Fruit fly (Drosophila melanogaster): ENCODE results near the gene LanA.
A peak's percentile ranks its signal among the peaks of the same experiment; 100 is the strongest.

The LanA gene

DNA sequence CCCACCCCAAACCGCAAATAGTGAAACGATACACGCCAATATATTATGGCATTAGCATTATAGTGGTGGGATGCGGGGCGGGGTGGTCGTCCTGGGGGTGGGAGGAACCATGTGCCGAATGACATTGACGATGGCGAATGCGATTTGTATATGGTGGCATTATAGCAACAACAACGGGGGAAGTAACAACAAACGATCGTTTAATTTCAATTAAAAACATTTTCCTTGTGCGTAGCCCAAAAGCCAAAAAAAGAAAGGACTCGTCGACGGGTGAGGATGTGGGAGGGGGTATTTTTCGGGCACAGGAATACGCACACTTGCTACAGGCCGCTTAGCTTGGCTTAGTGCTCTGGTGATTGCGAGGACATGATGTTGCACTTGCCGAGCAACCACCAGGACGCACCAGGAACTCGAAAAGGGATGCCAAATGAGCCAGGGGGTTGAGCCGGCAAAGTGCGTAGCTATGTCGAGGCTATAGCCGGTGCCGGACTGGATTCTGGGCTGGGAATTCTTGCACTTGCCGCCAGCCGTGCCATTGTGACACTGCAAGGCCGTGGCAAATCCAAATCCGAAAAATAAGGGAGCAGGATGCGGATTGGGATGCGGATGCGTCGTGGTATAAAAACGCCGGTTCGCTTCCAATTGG, 55.2 kb downstream of the LanA start, which contains the start of gene Prdm13 (continued):
- TF ChIP-seq CG30020 (tag; optimal IDR thresholded peaks at IDR 0.05) (no peak), nerfin-2 (GFP tag; IDR thresholded peaks at IDR 0.05; ENCODE audit: partially characterized antibody) (peak; percentile 21; the same call in 1 of the 2 replicates), Rx (GFP tag; IDR thresholded peaks at IDR 0.05) (no peak), Gug (GFP tag; IDR thresholded peaks at IDR 0.05) (no peak), CG1529 (GFP tag; optimal IDR thresholded peaks at IDR 0.05) (no peak), CG17829 (tag; optimal IDR thresholded peaks at IDR 0.05) (no peak), CG9437 (GFP tag; optimal IDR thresholded peaks at IDR 0.05) (no peak), Chrac-16 (GFP tag; optimal IDR thresholded peaks at IDR 0.05) (no peak), CG32772 (GFP tag; IDR thresholded peaks at IDR 0.05) (no peak), Dbx (GFP tag; IDR thresholded peaks at IDR 0.05) (no peak), CG12391 (tag; optimal IDR thresholded peaks at IDR 0.05) (no peak), CG13123 (GFP tag; optimal IDR thresholded peaks at IDR 0.05) (no peak), dan (GFP tag; IDR thresholded peaks at IDR 0.05) (no peak), CG18476 (GFP tag; optimal IDR thresholded peaks at IDR 0.05) (no peak), croc (GFP tag; conservative IDR thresholded peaks at IDR 0.05) (no peak), jumu (GFP tag; optimal IDR thresholded peaks at IDR 0.05) (no peak), seq (GFP tag; IDR thresholded peaks at IDR 0.05) (no peak), pzg (GFP tag; optimal IDR thresholded peaks at IDR 0.05) (no peak), CG16813 (GFP tag; IDR thresholded peaks at IDR 0.05; ENCODE audit: partially characterized antibody) (no peak), crc (GFP tag; optimal IDR thresholded peaks at IDR 0.05) (no peak)

DNA sequence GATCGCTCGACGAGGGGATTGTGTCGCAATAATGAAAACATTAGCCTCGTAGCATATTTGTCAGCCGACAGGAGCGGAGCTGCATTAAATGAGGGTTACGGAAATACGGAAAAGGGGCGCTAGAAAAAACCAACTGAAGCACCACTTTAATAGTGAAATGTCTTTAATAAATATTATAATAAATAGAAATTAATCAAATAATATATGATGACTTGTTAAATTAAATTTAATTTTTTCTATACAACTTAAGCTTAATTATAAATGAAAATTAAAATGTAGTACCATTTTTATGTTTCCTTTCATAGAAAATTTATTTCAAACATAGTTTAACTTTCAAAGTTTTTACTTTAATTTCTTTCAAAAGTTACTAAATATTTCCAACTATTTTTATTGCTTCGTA, 55.8 kb downstream of the LanA start:
- TF ChIP-seq H15 (GFP tag; IDR thresholded peaks at IDR 0.05) (no peak), her (GFP tag; optimal IDR thresholded peaks at IDR 0.05) (no peak), pan (optimal IDR thresholded peaks at IDR 0.05) (no peak), pan (GFP tag; optimal IDR thresholded peaks at IDR 0.05 in 1 of 2, IDR thresholded peaks at IDR 0.05 in 1 of 2) (no peak), prd (optimal IDR thresholded peaks at IDR 0.05) (no peak), prd (GFP tag; IDR thresholded peaks at IDR 0.05) (0 out of 3 replicates have a peak, but pooled peaks have one; percentile 11), CG18262 (tag; optimal IDR thresholded peaks at IDR 0.05) (peak; percentile 69), nmo (GFP tag; optimal IDR thresholded peaks at IDR 0.05) (peak; percentile 46), Blimp-1 (GFP tag; optimal IDR thresholded peaks at IDR 0.05) (no peak), Mrtf (GFP tag; IDR thresholded peaks at IDR 0.05) (0 out of 3 replicates have a peak, but pooled peaks have one; percentile 36), maf-S (GFP tag; optimal IDR thresholded peaks at IDR 0.05) (no peak), CG9876 (GFP tag; optimal IDR thresholded peaks at IDR 0.05) (no peak), lola (GFP tag; optimal IDR thresholded peaks at IDR 0.05) (peak in 1 of 3 experiments; percentile 71), Ssrp (tag; optimal IDR thresholded peaks at IDR 0.05) (peak; percentile 34), gsb-n (tag; optimal IDR thresholded peaks at IDR 0.05) (peak; percentile 58), al (GFP tag; IDR thresholded peaks at IDR 0.05) (no peak), Doc2 (GFP tag; IDR thresholded peaks at IDR 0.05) (no peak), CG12391 (tag; optimal IDR thresholded peaks at IDR 0.05) (peak; percentile 28), CG18599 (GFP tag; optimal IDR thresholded peaks at IDR 0.05) (no peak), CG15073 (GFP tag; optimal IDR thresholded peaks at IDR 0.05) (no peak), Trl (optimal IDR thresholded peaks at IDR 0.05) (no peak), Trl (GFP tag; optimal IDR thresholded peaks at IDR 0.05) (no peak), row (GFP tag; IDR thresholded peaks at IDR 0.05) (peak; percentile 39; the same call in 2 of the 3 replicates), Ets65A (GFP tag) (peak; percentile 65), ken (GFP tag; IDR thresholded peaks at IDR 0.05) (no peak), CG13424 (tag; optimal IDR thresholded peaks at IDR 0.05) (peak; percentile 20), dmrt11E (tag; optimal IDR thresholded peaks at IDR 0.05) (peak; percentile 63), CG9797 (GFP tag; optimal IDR thresholded peaks at IDR 0.05) (no peak), Scr (GFP tag; IDR thresholded peaks at IDR 0.05; ENCODE audit: partially characterized antibody) (no peak), Aef1 (GFP tag; IDR thresholded peaks at IDR 0.05) (no peak), wek (GFP tag; optimal IDR thresholded peaks at IDR 0.05) (no peak), sqz (GFP tag; optimal IDR thresholded peaks at IDR 0.05) (no peak)
